Worm (Caenorhabditis elegans): ENCODE data around the gene F17E9.3.

DNA sequence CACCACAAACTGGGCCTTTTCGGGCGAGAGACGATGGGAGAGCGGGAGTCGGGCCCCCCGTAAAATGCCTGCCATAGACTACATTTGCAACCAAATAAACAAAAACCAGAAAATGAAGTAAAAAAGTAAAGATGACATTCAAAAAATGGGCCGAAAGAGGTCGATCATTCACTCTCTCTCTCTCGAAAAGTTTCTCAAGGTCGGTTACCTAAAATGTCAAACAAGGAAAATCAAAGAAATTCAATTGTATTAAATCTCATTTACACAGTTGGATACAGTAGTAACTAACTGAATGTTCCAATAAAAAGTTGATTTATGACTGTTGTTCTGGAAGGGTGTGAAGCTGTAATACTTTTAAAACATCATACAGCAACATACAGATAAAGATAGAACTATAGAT is 35.9 kb upstream of the F17E9.3 start:
- TF ChIP-seq nhr-48 (tag; optimal IDR thresholded peaks at IDR 0.05): no peak
- TF ChIP-seq ZK546.5 (tag; optimal IDR thresholded peaks at IDR 0.05): no peak
- TF ChIP-seq aly-2 (tag; optimal IDR thresholded peaks at IDR 0.05): no peak
- TF ChIP-seq snpc-4 (tag; optimal IDR thresholded peaks at IDR 0.05): no peak
- TF ChIP-seq dmd-9 (GFP tag; IDR thresholded peaks at IDR 0.05): no peak
- no peak for TF ChIP-seq Y5F2A.4 (GFP tag; optimal IDR thresholded peaks at IDR 0.05)
- TF ChIP-seq F49E8.2 (tag; optimal IDR thresholded peaks at IDR 0.05; ENCODE audit: borderline replicate concordance): no peak
- TF ChIP-seq daf-12 (tag; optimal IDR thresholded peaks at IDR 0.05): no peak
- no peak for TF ChIP-seq unc-62 (GFP tag; optimal IDR thresholded peaks at IDR 0.05 in 1 of 2)
- no peak for TF ChIP-seq unc-62 (tag; optimal IDR thresholded peaks at IDR 0.05)
